Worm (Caenorhabditis elegans) whole organism, dauer: ENCODE results near the gene fbxa-136.

Experiments used
- unc-62 ChIP-seq: sonication (generic microtip); optimal IDR thresholded peaks from 2 replicates; lab custom pipeline; 2017; ENCODE audit warnings: missing biosample characterization, missing genetic modification reagents, missing genetic modification characterization

fbxa-136 gene

ce11 chrV:17520735-17521134, at the start of gene fbxa-136:
TSS of gene fbxa-136 (plus strand) at chrV:17521035.
- TF ChIP-seq unc-62 (GFP tag; lab: Kevin White, UChicago): no peak

DNA sequence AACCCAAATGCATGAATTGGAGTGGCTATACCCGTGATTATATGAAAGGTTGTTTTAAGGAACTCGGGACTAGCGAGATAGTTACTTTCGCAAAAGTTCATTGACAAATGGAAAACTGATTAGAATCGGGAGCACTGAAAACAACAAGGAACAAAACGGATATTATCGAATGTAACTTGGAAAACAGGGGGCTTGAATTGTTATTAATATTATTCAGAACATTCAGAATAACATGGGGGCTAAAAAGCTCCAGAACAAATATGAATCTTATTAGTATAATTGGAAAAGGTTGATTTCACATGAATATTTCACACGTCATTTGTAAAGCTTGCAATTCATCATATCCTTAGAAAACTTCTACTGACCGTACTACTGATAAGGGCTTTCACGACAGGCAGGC, 49.3 kb upstream of the fbxa-136 start, which contains the start of gene srh-235:
Gene srh-235 (minus strand): TSS at position 101 of the 400 bp plus-strand sequence.
- TF ChIP-seq unc-62 (GFP tag; lab: Kevin White, UChicago): no peak

ce11 chrV:17473699-17474098, 47.1 kb upstream of the fbxa-136 start, which contains the start of gene srh-123:
TSS of gene srh-123 (plus strand) at chrV:17473999.
- TF ChIP-seq unc-62 (GFP tag; lab: Kevin White, UChicago): no peak

- no peak for TF ChIP-seq unc-62 (GFP tag; lab: Kevin White, UChicago)
These were observed 44.3 kb upstream of the fbxa-136 start, which contains the start of gene srbc-61 for ce11 chrV:17476490-17476889. TSS of gene srbc-61 (plus strand) at chrV:17476790.

- TF ChIP-seq unc-62 (GFP tag; lab: Kevin White, UChicago): no peak
These were observed 35.8 kb upstream of the fbxa-136 start, which contains the start of gene srh-111 for ce11 chrV:17485078-17485477. TSS of gene srh-111 (minus strand) at chrV:17485178.

- TF ChIP-seq unc-62 (GFP tag; lab: Kevin White, UChicago): no peak
These were observed 34.8 kb upstream of the fbxa-136 start, which contains the start of gene scl-24 for ce11 chrV:17486034-17486433. TSS of gene scl-24 (plus strand) at chrV:17486334.

- TF ChIP-seq unc-62 (GFP tag; lab: Kevin White, UChicago): no peak
These were observed 27.1 kb upstream of the fbxa-136 start, which contains the start of gene fbxa-102 for ce11 chrV:17493732-17494131. TSS of gene fbxa-102 (minus strand) at chrV:17493832.

DNA sequence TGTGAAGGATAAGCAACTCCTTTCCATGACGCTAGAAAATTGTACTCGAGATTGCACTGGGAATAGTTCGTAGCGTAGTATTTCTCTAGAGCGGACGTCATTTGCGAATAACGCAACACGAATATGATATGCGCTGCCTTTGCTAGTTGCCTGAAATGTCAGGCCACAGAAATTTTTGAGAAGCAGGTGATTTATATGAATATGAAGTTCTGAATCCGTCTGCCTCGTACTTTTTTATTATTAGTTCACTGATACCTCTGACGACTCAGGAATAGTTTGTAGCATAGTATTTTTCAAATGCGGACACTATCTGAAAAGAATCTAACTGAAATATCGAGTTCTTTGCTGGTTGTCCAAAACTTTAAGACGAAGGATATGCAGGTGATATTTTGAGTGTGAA, 24.8 kb upstream of the fbxa-136 start, which contains the start of gene srh-118:
Gene srh-118 (minus strand): TSS at position 101 of the 400 bp plus-strand sequence.
- no peak for TF ChIP-seq unc-62 (GFP tag; lab: Kevin White, UChicago)

- TF ChIP-seq unc-62 (GFP tag; lab: Kevin White, UChicago): no peak
These were observed 20.8 kb upstream of the fbxa-136 start for ce11 chrV:17500055-17500454.

ce11 chrV:17506289-17506688, 14.5 kb upstream of the fbxa-136 start, which contains the start of gene srw-31:
TSS of gene srw-31 (plus strand) at chrV:17506589.
- no peak for TF ChIP-seq unc-62 (GFP tag; lab: Kevin White, UChicago)

DNA sequence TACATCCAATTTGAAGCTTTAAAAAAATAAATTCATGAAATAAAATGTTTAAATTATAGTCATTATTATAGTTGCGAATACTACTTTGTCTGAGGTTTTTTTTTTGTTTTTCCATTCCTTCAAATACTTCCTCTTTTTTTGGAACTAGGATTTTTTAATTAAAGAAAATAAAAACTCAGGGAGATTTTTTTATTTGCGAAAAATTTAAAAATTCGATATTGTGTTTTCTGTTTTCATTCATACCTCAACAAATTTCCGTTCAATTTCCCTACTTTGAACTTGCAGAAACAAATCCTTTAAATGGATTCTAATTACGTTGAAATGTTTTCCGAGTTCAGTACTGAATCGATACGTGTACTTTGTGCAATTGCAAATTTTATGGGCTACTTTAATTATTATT, 12.3 kb upstream of the fbxa-136 start, which contains the start of gene srw-32:
Gene srw-32 (plus strand): TSS at position 301 of the 400 bp plus-strand sequence.
- no peak for TF ChIP-seq unc-62 (GFP tag; lab: Kevin White, UChicago)

DNA sequence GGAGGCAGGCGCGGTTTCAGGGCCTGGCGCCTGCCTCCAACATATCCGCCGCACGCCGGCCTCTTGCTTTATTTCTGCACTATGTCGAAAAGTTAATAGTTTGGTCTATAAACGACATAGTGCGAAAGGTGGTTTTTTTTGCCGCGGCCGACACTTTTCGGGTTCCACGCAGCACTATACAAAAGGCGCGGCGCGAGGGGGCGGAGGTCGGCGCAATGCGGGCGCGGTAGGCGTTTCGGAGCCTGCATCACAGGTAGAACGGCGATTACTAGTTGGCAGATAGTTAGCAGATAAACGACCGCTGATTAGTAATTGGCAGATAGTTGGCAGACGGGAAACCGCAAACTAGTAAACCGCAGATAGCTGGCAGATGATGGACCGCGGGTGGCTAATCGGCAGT, 8.1 kb upstream of the fbxa-136 start:
- TF ChIP-seq unc-62 (GFP tag; lab: Kevin White, UChicago): no peak

DNA sequence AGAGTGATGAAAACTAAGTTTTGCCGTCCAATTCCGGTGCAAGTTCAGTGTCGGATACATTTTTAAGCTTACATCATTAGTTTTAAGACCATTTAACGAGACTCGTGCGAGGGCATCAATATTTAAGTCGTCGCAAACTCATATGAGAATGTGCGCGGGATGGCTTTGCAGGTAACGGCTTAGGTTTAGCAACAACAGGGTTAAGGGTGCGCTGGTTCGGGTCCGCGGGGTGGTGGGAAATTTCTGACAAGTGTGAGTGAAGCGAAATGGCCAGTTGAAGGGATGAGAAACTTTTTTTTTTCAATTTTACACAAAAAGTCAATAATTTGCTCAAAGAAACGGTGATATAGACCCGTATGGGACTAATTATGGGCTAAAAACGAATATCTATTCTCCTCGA, 7.0 kb upstream of the fbxa-136 start:
- no peak for TF ChIP-seq unc-62 (GFP tag; lab: Kevin White, UChicago)

DNA sequence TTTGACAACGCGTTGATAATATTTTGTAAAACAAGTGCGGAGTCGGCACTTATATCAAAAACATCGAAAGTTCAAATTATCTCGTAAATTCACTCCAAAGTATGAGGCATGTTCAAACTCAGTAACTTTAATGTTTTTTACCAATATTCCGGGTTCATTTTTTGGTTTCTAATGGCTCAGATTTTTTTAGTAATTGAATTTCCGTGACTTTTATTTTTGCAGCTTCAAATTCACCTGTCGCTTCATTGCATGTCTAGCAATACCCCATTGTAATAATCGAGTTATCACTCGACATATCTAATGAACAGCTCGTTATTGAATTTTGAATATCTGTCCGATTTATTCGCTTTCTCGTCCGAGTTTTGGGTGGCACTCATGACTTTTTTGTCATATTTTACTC, 6.9 kb downstream of the fbxa-136 start, which contains the start of gene srz-90:
Gene srz-90 (plus strand): TSS at position 301 of the 400 bp plus-strand sequence.
- no peak for TF ChIP-seq unc-62 (GFP tag; lab: Kevin White, UChicago)

- TF ChIP-seq unc-62 (GFP tag; lab: Kevin White, UChicago): no peak
These were observed 9.7 kb downstream of the fbxa-136 start, which contains the start of gene C18D4.12 for ce11 chrV:17530486-17530885. TSS of gene C18D4.12 (minus strand) at chrV:17530586.

- TF ChIP-seq unc-62 (GFP tag; lab: Kevin White, UChicago): no peak
These were observed 10.6 kb downstream of the fbxa-136 start, which contains the start of gene C18D4.4 for ce11 chrV:17531410-17531809. TSS of gene C18D4.4 (minus strand) at chrV:17531510.

DNA sequence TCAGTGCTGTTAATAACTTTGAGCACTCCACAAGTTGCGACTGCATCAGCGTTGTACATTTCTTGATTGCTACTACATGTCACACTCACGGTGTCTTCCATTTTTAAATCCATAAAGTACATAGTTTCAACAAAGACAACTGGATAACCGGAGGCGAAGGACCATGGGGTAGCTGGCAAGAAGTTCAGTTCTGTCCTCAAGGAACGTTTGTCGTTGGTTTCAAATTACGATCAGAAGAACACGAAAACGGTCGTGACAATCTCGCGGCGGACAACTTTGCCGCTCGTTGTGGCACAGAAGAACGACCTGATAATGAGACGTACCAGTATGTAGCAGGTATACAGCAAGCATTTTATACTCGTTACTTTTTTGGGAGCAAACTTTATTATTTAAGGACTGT, 11.9 kb downstream of the fbxa-136 start, which contains the start of gene C18D4.3:
Gene C18D4.3 (minus strand): TSS at position 101 of the 400 bp plus-strand sequence.
- TF ChIP-seq unc-62 (GFP tag; lab: Kevin White, UChicago): no peak
